Worm (Caenorhabditis elegans) whole organism, mixed stage, embryonic: Measurements from ENCODE around the gene F17A2.16.
"Not testable (repeated sequence)": the region's sequence is repeated elsewhere in the genome, so short reads cannot be mapped to it uniquely, and the experiment has no call there.

Source experiments
- bed-3 ChIP-seq: fragments of 200-800 bp; sonication (Bioruptor generic); optimal IDR thresholded peaks from 3 replicates; lab custom pipeline; 2018; ENCODE audit warnings: mild to moderate bottlenecking, missing genetic modification characterization, moderate library complexity, missing compliant biosample characterization
- blmp-1 ChIP-seq: fragments of 150-350 bp; optimal IDR thresholded peaks from 2 replicates; lab custom pipeline; 2014; ENCODE audit warnings: missing biosample characterization, missing genetic modification characterization
- ceh-43 ChIP-seq: fragments of 200-800 bp; sonication (Bioruptor generic); optimal IDR thresholded peaks from 2 replicates; lab custom pipeline; 2018; ENCODE audit warnings: mild to moderate bottlenecking, missing genetic modification characterization, moderate library complexity, missing compliant biosample characterization
- ceh-83 ChIP-seq: fragments of 200-800 bp; sonication (Bioruptor generic); optimal IDR thresholded peaks from 2 replicates; lab custom pipeline; 2018; ENCODE audit warnings: mild to moderate bottlenecking, missing genetic modification characterization, missing compliant biosample characterization
- ces-1 ChIP-seq: fragments of 150-350 bp; optimal IDR thresholded peaks from 2 replicates; lab custom pipeline; 2014; ENCODE audit warnings: missing biosample characterization, missing genetic modification reagents, missing genetic modification characterization
- cnd-1 ChIP-seq: fragments of 200-800 bp; sonication (Bioruptor generic); optimal IDR thresholded peaks from 2 replicates; lab custom pipeline; 2018; ENCODE audit warnings: mild to moderate bottlenecking, missing genetic modification characterization, missing compliant biosample characterization
- drap-1 ChIP-seq: fragments of 200-800 bp; sonication (Bioruptor generic); optimal IDR thresholded peaks from 3 replicates; lab custom pipeline; 2018; ENCODE audit warnings: mild to moderate bottlenecking, missing genetic modification characterization, missing compliant biosample characterization
- elt-1 ChIP-seq: sonication (generic microtip); optimal IDR thresholded peaks from 2 replicates; lab custom pipeline; 2017; ENCODE audit warnings: missing genetic modification characterization, mild to moderate bottlenecking, missing compliant biosample characterization, antibody characterized with exemption, moderate library complexity, borderline replicate concordance; ENCODE audit not compliant: insufficient read depth
- elt-3 ChIP-seq: fragments of 150-350 bp; optimal IDR thresholded peaks from 2 replicates; lab custom pipeline; 2014; ENCODE audit warnings: missing biosample characterization, missing genetic modification characterization
- ham-2 ChIP-seq: fragments of 200-800 bp; sonication (Bioruptor generic); optimal IDR thresholded peaks from 2 replicates; lab custom pipeline; 2018; ENCODE audit warnings: mild to moderate bottlenecking, missing genetic modification characterization, missing compliant biosample characterization
- hlh-1 ChIP-seq: fragments of 150-350 bp; optimal IDR thresholded peaks from 2 replicates; lab custom pipeline; 2014; ENCODE audit warnings: missing biosample characterization, missing genetic modification reagents, missing genetic modification characterization
- lin-13 ChIP-seq: fragments of 150-350 bp; optimal IDR thresholded peaks from 2 replicates; lab custom pipeline; 2014; ENCODE audit warnings: missing biosample characterization, missing genetic modification characterization
- lin-32 ChIP-seq: fragments of 200-800 bp; sonication (Bioruptor generic); optimal IDR thresholded peaks from 2 replicates; lab custom pipeline; 2018; ENCODE audit warnings: mild to moderate bottlenecking, missing genetic modification characterization, missing compliant biosample characterization
- mab-5 ChIP-seq: fragments of 150-350 bp; optimal IDR thresholded peaks from 2 replicates; lab custom pipeline; 2014; ENCODE audit warnings: missing biosample characterization, missing genetic modification characterization
- mep-1 ChIP-seq: fragments of 150-350 bp; optimal IDR thresholded peaks from 2 replicates; lab custom pipeline; 2017; ENCODE audit warnings: missing biosample characterization, missing genetic modification reagents, missing genetic modification characterization, inconsistent platforms
- mls-2 ChIP-seq: sonication (generic microtip); optimal IDR thresholded peaks from 2 replicates; lab custom pipeline; 2016; ENCODE audit warnings: mild to moderate bottlenecking, missing genetic modification characterization, moderate library complexity, missing compliant biosample characterization
- nhr-12 ChIP-seq: fragments of 150-350 bp; optimal IDR thresholded peaks from 2 replicates; lab custom pipeline; 2014; ENCODE audit warnings: missing biosample characterization, missing genetic modification characterization
- nhr-2 ChIP-seq: fragments of 150-350 bp; optimal IDR thresholded peaks from 2 replicates; lab custom pipeline; 2014; ENCODE audit warnings: missing biosample characterization, missing genetic modification characterization
- nhr-28 ChIP-seq: fragments of 150-350 bp; optimal IDR thresholded peaks from 2 replicates; lab custom pipeline; 2014; ENCODE audit warnings: missing biosample characterization, missing genetic modification characterization
- nhr-76 ChIP-seq: sonication (generic microtip); optimal IDR thresholded peaks from 2 replicates; lab custom pipeline; 2017; ENCODE audit warnings: missing biosample characterization, missing genetic modification characterization
- pha-4 ChIP-seq: fragments of 150-350 bp; optimal IDR thresholded peaks from 2 replicates; lab custom pipeline; 2018; ENCODE audit warnings: missing biosample characterization, missing genetic modification reagents, missing genetic modification characterization
- snpc-4 ChIP-seq: fragments of 150-350 bp; optimal IDR thresholded peaks from 2 replicates; lab custom pipeline; 2014; ENCODE audit warnings: missing biosample characterization, missing genetic modification characterization
- tbx-8 ChIP-seq: fragments of 200-800 bp; sonication (Bioruptor generic); optimal IDR thresholded peaks from 2 replicates; lab custom pipeline; 2018; ENCODE audit warnings: mild to moderate bottlenecking, missing genetic modification characterization, moderate library complexity, missing compliant biosample characterization
- unc-120 ChIP-seq: sonication (generic microtip); optimal IDR thresholded peaks from 2 replicates; lab custom pipeline; 2017; ENCODE audit warnings: missing genetic modification characterization, missing compliant biosample characterization; ENCODE audit not compliant: poor library complexity, severe bottlenecking
- unc-39 ChIP-seq: fragments of 150-350 bp; optimal IDR thresholded peaks from 2 replicates; lab custom pipeline; 2014; ENCODE audit warnings: missing biosample characterization, missing genetic modification characterization
- unc-62 ChIP-seq: fragments of 150-350 bp; optimal IDR thresholded peaks from 2 replicates; lab custom pipeline; 2014; ENCODE audit warnings: missing biosample characterization, missing genetic modification reagents, missing genetic modification characterization
- zip-8 ChIP-seq: fragments of 150-350 bp; optimal IDR thresholded peaks from 2 replicates; lab custom pipeline; 2014; ENCODE audit warnings: missing biosample characterization, missing genetic modification characterization

F17A2.16 gene

DNA sequence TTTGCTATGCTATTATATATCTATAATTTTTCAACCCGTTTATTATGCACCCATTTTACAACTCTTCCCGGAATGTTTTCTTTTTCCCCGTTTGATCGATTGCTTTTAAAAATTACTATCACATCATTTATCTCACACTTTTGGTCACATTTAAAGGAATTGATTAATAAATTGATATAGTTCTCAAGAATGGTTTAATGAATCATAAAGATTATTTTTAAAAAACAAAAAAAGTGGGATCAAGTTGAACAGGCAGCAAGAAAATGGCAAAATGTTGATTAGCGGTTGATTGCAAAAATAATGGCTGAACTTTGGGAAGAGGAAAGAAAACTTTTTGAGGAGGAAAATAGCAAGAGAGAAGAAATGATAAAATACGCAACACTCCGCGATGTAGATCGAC is 8.4 kb upstream of the F17A2.16 start, which contains the start of gene W06D11.5:
Gene W06D11.5, plus strand, starts transcription at position 301 of the 400 bp plus-strand sequence.
- TF ChIP-seq zip-8 (no peak), hlh-1 (tag; lab: Kevin White, UChicago) (no peak), nhr-2 (tag; lab: Kevin White, UChicago) (no peak), ceh-83 (GFP tag; lab: Kevin White, UChicago) (no peak), lin-32 (GFP tag; lab: Kevin White, UChicago) (no peak), nhr-28 (tag; lab: Kevin White, UChicago) (no peak), cnd-1 (no peak)

DNA sequence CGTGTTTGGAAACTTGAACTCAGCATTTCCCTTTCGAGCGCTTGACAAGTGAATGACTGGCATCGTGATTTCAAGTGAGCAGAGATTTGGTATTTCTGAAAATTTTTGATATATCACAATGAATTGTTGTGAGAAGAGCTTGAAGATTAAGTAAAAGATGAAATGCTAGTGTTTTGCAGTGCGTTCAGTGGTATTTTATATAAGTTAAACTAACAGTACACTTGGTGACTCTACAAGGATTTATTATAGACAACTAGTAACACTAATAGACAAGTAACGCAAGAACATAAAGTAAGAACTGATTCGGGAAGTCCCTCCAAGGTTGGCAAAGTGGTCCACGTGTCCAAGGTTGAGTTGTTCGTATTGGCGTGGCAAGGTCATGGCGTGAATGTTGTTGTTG is 5.5 kb upstream of the F17A2.16 start, which contains the start of gene dot-1.3:
Gene dot-1.3, minus strand, starts transcription at position 101 of the 400 bp plus-strand sequence.
- not testable (repeated sequence) for TF ChIP-seq blmp-1 (tag; lab: Kevin White, UChicago); bed-3; nhr-76 (tag; lab: Kevin White, UChicago)

DNA sequence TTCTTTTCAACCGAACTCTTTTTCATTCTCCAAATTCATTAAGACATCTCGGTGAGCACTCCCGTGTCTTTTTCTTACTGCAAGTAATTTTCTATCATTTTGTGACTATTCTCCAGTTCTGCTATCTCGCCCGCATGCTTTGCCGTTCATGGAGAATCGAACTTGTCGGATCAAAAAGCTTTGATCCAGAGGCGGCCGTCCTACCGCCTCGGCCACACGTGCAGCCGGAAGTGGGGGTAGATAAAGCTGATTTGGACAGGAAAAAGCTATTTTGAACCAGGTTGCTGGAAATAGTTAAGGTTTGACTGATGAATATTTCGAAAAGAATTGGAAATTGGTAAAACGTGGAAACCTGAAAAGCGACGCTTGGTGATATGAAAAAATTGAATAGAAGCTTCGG is 4.0 kb upstream of the F17A2.16 start:
- no peak for TF ChIP-seq elt-1 (tag; lab: Kevin White, UChicago)
- TF ChIP-seq, all 35 proteins: peak for 0

DNA sequence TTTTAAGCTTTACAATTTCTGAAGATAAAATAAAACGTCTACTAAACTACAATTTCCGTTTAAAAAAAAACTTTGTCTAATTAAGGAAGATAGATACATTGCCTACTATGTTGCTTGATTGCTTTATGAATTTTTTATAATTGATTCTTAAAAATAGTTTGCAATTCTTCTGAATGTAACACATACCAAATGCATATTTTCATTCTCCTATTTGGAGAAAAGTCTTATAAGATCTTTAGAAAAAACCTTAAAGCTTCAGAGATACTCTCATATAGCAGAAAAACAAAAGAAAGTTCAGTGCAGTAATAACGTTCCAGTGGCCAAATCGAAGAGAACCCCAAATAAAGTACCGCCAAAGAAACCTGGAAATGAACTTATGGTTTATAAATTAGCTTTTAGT is 1.7 kb upstream of the F17A2.16 start, which contains the start of gene phf-32:
Gene phf-32, plus strand, starts transcription at position 301 of the 400 bp plus-strand sequence.
- no peak for TF ChIP-seq tbx-8 (GFP tag; lab: Kevin White, UChicago)
- no peak for TF ChIP-seq hlh-1 (tag; lab: Kevin White, UChicago)
- TF ChIP-seq mep-1 (tag; lab: Kevin White, UChicago) = no peak
- no peak for TF ChIP-seq unc-62
- no peak for TF ChIP-seq blmp-1 (tag; lab: Kevin White, UChicago)
- no peak for TF ChIP-seq snpc-4 (tag; lab: Kevin White, UChicago)
- TF ChIP-seq lin-32 (GFP tag; lab: Kevin White, UChicago) = no peak
- no peak for TF ChIP-seq nhr-2 (tag; lab: Kevin White, UChicago)
- TF ChIP-seq unc-120 (tag; lab: Kevin White, UChicago) = no peak
- no peak for TF ChIP-seq cnd-1
- TF ChIP-seq nhr-28 (tag; lab: Kevin White, UChicago) = no peak
- TF ChIP-seq ces-1 (GFP tag; lab: Kevin White, UChicago) = no peak
- TF ChIP-seq mab-5 = no peak
- TF ChIP-seq zip-8 = no peak
- TF ChIP-seq bed-3 = no peak
- no peak for TF ChIP-seq ceh-43 (GFP tag; lab: Kevin White, UChicago)
- TF ChIP-seq elt-3 = no peak
- no peak for TF ChIP-seq pha-4
- no peak for TF ChIP-seq nhr-12 (tag; lab: Kevin White, UChicago)
- no peak for TF ChIP-seq ceh-83 (GFP tag; lab: Kevin White, UChicago)

DNA sequence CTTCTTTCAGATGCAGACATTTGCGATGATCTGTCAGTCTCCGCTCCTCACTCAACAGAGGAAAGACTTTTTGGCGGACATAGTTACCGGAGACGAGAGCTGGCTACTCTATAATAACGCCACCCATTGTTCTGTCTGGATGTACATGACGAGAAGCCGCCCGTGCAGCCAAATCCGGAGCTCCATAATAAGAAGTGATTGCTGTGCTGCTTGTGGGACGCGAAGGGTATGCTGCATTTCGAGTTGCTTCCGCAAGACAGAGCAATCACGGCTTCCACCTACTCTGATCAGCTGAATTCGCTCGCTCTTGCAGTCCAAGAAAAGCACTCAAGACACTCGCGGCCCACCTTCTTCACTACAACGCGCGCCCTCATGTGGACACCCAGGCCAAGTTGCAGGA is 5.5 kb downstream of the F17A2.16 start:
- TF ChIP-seq mep-1 (tag; lab: Kevin White, UChicago) = no peak
- no peak for TF ChIP-seq ces-1 (GFP tag; lab: Kevin White, UChicago)
- TF ChIP-seq nhr-28 (tag; lab: Kevin White, UChicago) = no peak
- TF ChIP-seq snpc-4 (tag; lab: Kevin White, UChicago) = no peak
- no peak for TF ChIP-seq mls-2 (tag; lab: Kevin White, UChicago)
- no peak for TF ChIP-seq ceh-83 (GFP tag; lab: Kevin White, UChicago)
- no peak for TF ChIP-seq lin-32 (GFP tag; lab: Kevin White, UChicago)
- TF ChIP-seq ham-2 (GFP tag; lab: Kevin White, UChicago) = no peak
- no peak for TF ChIP-seq unc-120 (tag; lab: Kevin White, UChicago)
- TF ChIP-seq unc-62 = no peak
- no peak for TF ChIP-seq drap-1 (GFP tag; lab: Kevin White, UChicago)
- TF ChIP-seq unc-39 (tag; lab: Kevin White, UChicago) = no peak
- TF ChIP-seq lin-13 (tag; lab: Kevin White, UChicago) = no peak

DNA sequence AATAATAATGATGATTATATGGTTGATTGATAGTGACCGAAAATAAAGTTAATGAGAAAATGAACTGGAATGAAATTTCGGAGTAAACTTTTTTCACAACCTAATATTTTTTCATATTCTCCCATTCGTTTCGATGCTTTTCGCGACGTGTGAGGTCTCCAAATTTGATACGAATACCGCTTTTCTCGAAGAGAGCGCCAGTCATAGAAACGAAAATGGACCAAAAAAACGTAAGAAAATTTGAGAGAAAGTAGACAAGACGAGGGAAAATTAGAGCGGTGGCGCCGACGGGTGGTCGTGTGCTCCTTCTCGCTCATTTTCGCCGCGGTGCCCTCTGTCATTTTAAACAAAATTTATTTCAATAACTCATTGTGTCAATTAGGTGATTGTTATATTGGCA is 6.1 kb downstream of the F17A2.16 start:
- TF ChIP-seq unc-120 (tag; lab: Kevin White, UChicago) = no peak
